Worm (Caenorhabditis elegans) whole organism, L1 larva: ENCODE results near the gene Y32H12A.1.

Experiments
- C34B4.2 ChIP-seq: sonication (generic microtip); optimal IDR thresholded peaks from 2 replicates; lab custom pipeline; 2017; ENCODE audit warnings: mild to moderate bottlenecking, missing genetic modification characterization, missing compliant biosample characterization
- aha-1 ChIP-seq: fragments of 150-350 bp; optimal IDR thresholded peaks from 2 replicates; lab custom pipeline; 2014; ENCODE audit warnings: missing biosample characterization, missing genetic modification characterization
- aly-2 ChIP-seq: fragments of 150-350 bp; optimal IDR thresholded peaks from 2 replicates; lab custom pipeline; 2014; ENCODE audit warnings: missing biosample characterization, missing genetic modification characterization
- ama-1 ChIP-seq: fragments of 150-350 bp; optimal IDR thresholded peaks from 2 replicates; lab custom pipeline; 2014
- ceh-8 ChIP-seq: fragments of 200-800 bp; sonication (Bioruptor generic); optimal IDR thresholded peaks from 2 replicates; lab custom pipeline; 2018; ENCODE audit warnings: mild to moderate bottlenecking, missing genetic modification characterization, moderate library complexity, missing compliant biosample characterization
- ces-1 ChIP-seq: fragments of 150-350 bp; optimal IDR thresholded peaks from 2 replicates; lab custom pipeline; 2014; ENCODE audit warnings: missing biosample characterization, missing genetic modification reagents, missing genetic modification characterization
- efl-1 ChIP-seq, 4 experiments: fragments of 150-350 bp; optimal IDR thresholded peaks in 3 of 4; peaks in 1 of 4; 1 replicate in 1 of 4; 2 replicates in 3 of 4; lab custom pipeline; 2014; ENCODE audit warnings: missing biosample characterization in 2 of 4, missing genetic modification characterization in 2 of 4, missing genetic modification reagents in 2 of 4
- elt-2 ChIP-seq: sonication (generic microtip); optimal IDR thresholded peaks from 2 replicates; lab custom pipeline; 2016; ENCODE audit warnings: missing genetic modification characterization, mild to moderate bottlenecking, inconsistent platforms, missing compliant biosample characterization, missing genetic modification reagents
- elt-3 ChIP-seq, 6 experiments: fragments of 150-350 bp in 1 of 6; sonication (generic microtip); optimal IDR thresholded peaks; 2 replicates each; lab custom pipeline; 2017 to 2018; ENCODE audit warnings: missing biosample characterization in 6 of 6, missing genetic modification characterization in 6 of 6, inconsistent platforms in 1 of 6
- ets-5 ChIP-seq: fragments of 200-800 bp; sonication (Bioruptor generic); IDR thresholded peaks from 2 replicates; pipeline ENCODE4 v1.3.6; 2022; ENCODE audit warnings: missing genetic modification characterization, missing compliant biosample characterization
- fkh-10 ChIP-seq: sonication (generic microtip); optimal IDR thresholded peaks from 2 replicates; lab custom pipeline; 2017; ENCODE audit warnings: missing biosample characterization, missing genetic modification reagents, missing genetic modification characterization
- fkh-4 ChIP-seq: sonication (generic microtip); optimal IDR thresholded peaks from 2 replicates; lab custom pipeline; 2016; ENCODE audit warnings: missing compliant biosample characterization, missing genetic modification characterization, borderline replicate concordance
- fkh-8 ChIP-seq: sonication (generic microtip); optimal IDR thresholded peaks from 2 replicates; lab custom pipeline; 2016; ENCODE audit warnings: mild to moderate bottlenecking, missing genetic modification characterization, missing compliant biosample characterization
- hlh-4 ChIP-seq: sonication (generic microtip); optimal IDR thresholded peaks from 2 replicates; lab custom pipeline; 2016; ENCODE audit warnings: mild to moderate bottlenecking, missing genetic modification characterization, missing compliant biosample characterization
- hpl-2 ChIP-seq: fragments of 150-350 bp; optimal IDR thresholded peaks from 2 replicates; lab custom pipeline; 2014; ENCODE audit warnings: missing biosample characterization, missing genetic modification reagents, missing genetic modification characterization
- lin-14 ChIP-seq: fragments of 200-800 bp; sonication (Bioruptor generic); optimal IDR thresholded peaks from 2 replicates; lab custom pipeline; 2018; ENCODE audit warnings: mild to moderate bottlenecking, missing genetic modification characterization, moderate library complexity, missing compliant biosample characterization
- lin-35 ChIP-seq, 2 experiments: fragments of 150-350 bp; optimal IDR thresholded peaks; 2 replicates each; lab custom pipeline; 2014; ENCODE audit warnings: missing biosample characterization in 2 of 2, missing genetic modification characterization in 2 of 2, missing genetic modification reagents in 2 of 2
- mdl-1 ChIP-seq, 2 experiments: fragments of 150-350 bp; optimal IDR thresholded peaks; 2 replicates each; lab custom pipeline; 2014 to 2017; ENCODE audit warnings: missing biosample characterization in 2 of 2, missing genetic modification characterization in 2 of 2, inconsistent platforms in 1 of 2
- nhr-11 ChIP-seq: fragments of 150-350 bp; optimal IDR thresholded peaks from 2 replicates; lab custom pipeline; 2014; ENCODE audit warnings: missing biosample characterization, missing genetic modification characterization
- nhr-12 ChIP-seq: sonication (generic microtip); optimal IDR thresholded peaks from 2 replicates; lab custom pipeline; 2017; ENCODE audit warnings: missing biosample characterization, missing genetic modification characterization
- nhr-19 ChIP-seq: fragments of 200-800 bp; sonication (Bioruptor generic); conservative IDR thresholded peaks from 2 replicates; pipeline ENCODE4 v1.3.6; 2022; ENCODE audit warnings: missing genetic modification characterization, missing compliant biosample characterization
- nhr-20 ChIP-seq: sonication (generic microtip); optimal IDR thresholded peaks from 2 replicates; lab custom pipeline; 2016; ENCODE audit warnings: mild to moderate bottlenecking, missing genetic modification characterization, missing compliant biosample characterization
- nhr-237 ChIP-seq: fragments of 150-350 bp; optimal IDR thresholded peaks from 2 replicates; lab custom pipeline; 2014; ENCODE audit warnings: missing biosample characterization, missing genetic modification characterization
- nhr-76 ChIP-seq: sonication (generic microtip); optimal IDR thresholded peaks from 2 replicates; lab custom pipeline; 2017; ENCODE audit warnings: missing biosample characterization, missing genetic modification characterization
- nhr-77 ChIP-seq: fragments of 150-350 bp; optimal IDR thresholded peaks from 2 replicates; lab custom pipeline; 2014; ENCODE audit warnings: missing biosample characterization, missing genetic modification characterization
- nhr-84 ChIP-seq: sonication (generic microtip); optimal IDR thresholded peaks from 2 replicates; lab custom pipeline; 2017; ENCODE audit warnings: missing biosample characterization, missing genetic modification characterization
- nhr-85 ChIP-seq: sonication (generic microtip); peaks from one replicate; lab custom pipeline; 2016; ENCODE audit warnings: missing genetic modification characterization, inconsistent platforms, missing compliant biosample characterization
- nhr-90 ChIP-seq: sonication (generic microtip); optimal IDR thresholded peaks from 2 replicates; lab custom pipeline; 2016; ENCODE audit warnings: mild to moderate bottlenecking, missing genetic modification characterization, missing compliant biosample characterization; ENCODE audit not compliant: poor library complexity
- pag-3 ChIP-seq: sonication (generic microtip); optimal IDR thresholded peaks from 2 replicates; lab custom pipeline; 2017; ENCODE audit warnings: missing genetic modification characterization, mild to moderate bottlenecking, missing compliant biosample characterization, antibody characterized with exemption, borderline replicate concordance; ENCODE audit not compliant: insufficient read depth
- rnt-1 ChIP-seq: sonication (generic microtip); optimal IDR thresholded peaks from 2 replicates; lab custom pipeline; 2016; ENCODE audit warnings: mild to moderate bottlenecking, missing genetic modification characterization, moderate library complexity, missing compliant biosample characterization
- snpc-4 ChIP-seq: fragments of 150-350 bp; optimal IDR thresholded peaks from 2 replicates; lab custom pipeline; 2014; ENCODE audit warnings: missing biosample characterization, missing genetic modification characterization
- snu-23 ChIP-seq: sonication (generic microtip); optimal IDR thresholded peaks from 2 replicates; lab custom pipeline; 2016; ENCODE audit warnings: missing genetic modification characterization, missing compliant biosample characterization
- sox-4 ChIP-seq: sonication (generic microtip); optimal IDR thresholded peaks from 2 replicates; lab custom pipeline; 2016; ENCODE audit warnings: missing genetic modification characterization, missing compliant biosample characterization
- sptf-1 ChIP-seq: fragments of 150-350 bp; optimal IDR thresholded peaks from 2 replicates; lab custom pipeline; 2014; ENCODE audit warnings: missing biosample characterization, missing genetic modification characterization
- unc-130 ChIP-seq: fragments of 150-350 bp; optimal IDR thresholded peaks from 2 replicates; lab custom pipeline; 2017; ENCODE audit warnings: missing biosample characterization, missing genetic modification characterization, inconsistent platforms
- unc-30 ChIP-seq: sonication (generic microtip); optimal IDR thresholded peaks from 2 replicates; lab custom pipeline; 2017; ENCODE audit warnings: missing biosample characterization, missing genetic modification characterization
- unc-86 ChIP-seq: sonication (generic microtip); optimal IDR thresholded peaks from 2 replicates; lab custom pipeline; 2016; ENCODE audit warnings: missing genetic modification characterization, missing compliant biosample characterization
- unc-98 ChIP-seq: fragments of 200-800 bp; sonication (Bioruptor generic); IDR thresholded peaks from 2 replicates; pipeline ENCODE4 v1.3.6; 2022; ENCODE audit warnings: missing genetic modification characterization, missing compliant biosample characterization
- xbp-1 ChIP-seq: sonication (generic microtip); optimal IDR thresholded peaks from 2 replicates; lab custom pipeline; 2016; ENCODE audit warnings: missing genetic modification characterization, missing compliant biosample characterization
- zip-4 ChIP-seq: fragments of 200-800 bp; sonication (Bioruptor generic); optimal IDR thresholded peaks from 2 replicates; lab custom pipeline; 2018; ENCODE audit warnings: mild to moderate bottlenecking, missing genetic modification characterization, moderate library complexity, missing compliant biosample characterization

Y32H12A.1 gene

DNA sequence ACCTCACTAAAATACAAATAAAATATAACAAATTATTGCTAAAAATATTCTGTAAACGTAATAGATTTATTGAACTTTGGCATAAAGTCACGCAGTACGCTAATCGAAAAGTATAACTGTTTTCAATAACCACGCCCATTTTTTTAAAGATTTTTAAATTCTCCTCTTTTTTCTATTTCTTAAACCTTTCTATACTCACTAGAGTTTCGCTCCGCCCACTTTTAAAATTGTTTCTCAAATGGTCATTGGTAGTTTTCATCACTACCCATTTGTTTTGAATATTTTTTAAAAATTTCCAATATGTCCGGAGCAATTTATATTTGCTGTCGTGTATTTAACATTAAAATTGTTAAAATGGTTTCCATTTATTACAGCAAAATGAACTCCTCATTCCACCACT lies at the start of gene Y32H12A.1:
Gene Y32H12A.1 (plus strand): TSS at position 301 of the 400 bp plus-strand sequence.
- TF ChIP-seq fkh-4 (no peak), nhr-84 (tag; lab: Kevin White, UChicago) (no peak), hlh-4 (tag; lab: Kevin White, UChicago) (no peak), unc-30 (no peak), nhr-90 (tag; lab: Kevin White, UChicago) (no peak), ces-1 (GFP tag; lab: Kevin White, UChicago) (no peak), fkh-10 (GFP tag; lab: Kevin White, UChicago) (no peak), snu-23 (GFP tag; lab: Kevin White, UChicago) (no peak), unc-130 (no peak), rnt-1 (tag; lab: Kevin White, UChicago) (no peak), nhr-11 (tag; lab: Kevin White, UChicago) (no peak), sox-4 (tag; lab: Kevin White, UChicago) (no peak), nhr-77 (tag; lab: Kevin White, UChicago) (no peak), ets-5 (no peak), nhr-76 (no peak), sptf-1 (tag; lab: Kevin White, UChicago) (no peak), ceh-8 (no peak)

DNA sequence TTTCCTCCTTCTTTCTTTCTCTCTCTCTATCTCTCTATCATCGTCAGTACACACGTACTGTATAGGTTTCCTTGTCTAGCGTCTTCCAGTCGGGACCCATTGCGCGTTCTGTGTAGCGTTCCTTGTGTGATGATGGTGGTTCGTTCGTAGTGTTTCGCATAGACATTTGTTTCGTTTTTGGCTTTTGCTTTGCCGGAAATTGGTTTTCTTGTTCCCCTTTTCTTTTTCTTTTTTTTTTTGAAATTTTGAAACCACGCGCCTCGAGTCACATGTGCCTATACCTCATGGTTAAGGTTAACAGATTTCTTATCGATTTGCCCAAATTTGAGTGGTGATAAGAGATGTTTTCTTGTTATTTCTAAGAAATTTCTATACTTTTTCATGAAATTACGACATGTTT lies 43.4 kb upstream of the Y32H12A.1 start:
- 0 out of 2 replicates have a peak, but pooled peaks have one; percentile 16 for TF ChIP-seq nhr-19
- no peak for TF ChIP-seq pag-3 (tag; lab: Kevin White, UChicago)
- TF ChIP-seq hlh-4 (tag; lab: Kevin White, UChicago) = no peak
- no peak for TF ChIP-seq fkh-8 (tag; lab: Kevin White, UChicago)
- peak in 1 of 2 experiments; percentile 35 for TF ChIP-seq lin-35 (GFP tag; optimal IDR thresholded peaks at IDR 0.05; lab: Kevin White, UChicago)
- no peak for TF ChIP-seq hpl-2
- TF ChIP-seq elt-2 (tag; lab: Kevin White, UChicago) = peak; percentile 27
- TF ChIP-seq nhr-76 = no peak
- TF ChIP-seq nhr-90 (tag; lab: Kevin White, UChicago) = no peak
- no peak for TF ChIP-seq unc-130
- TF ChIP-seq unc-98 (GFP tag; lab: Robert Waterston, UW) = no peak
- no peak for TF ChIP-seq aly-2 (tag; lab: Kevin White, UChicago)
- TF ChIP-seq lin-14 (GFP tag; lab: Kevin White, UChicago) = no peak
- no peak for TF ChIP-seq efl-1 (optimal IDR thresholded peaks at IDR 0.05; lab: Kevin White, UChicago)
- peak in 1 of 2 experiments; percentile 94 for TF ChIP-seq efl-1 (GFP tag; optimal IDR thresholded peaks at IDR 0.05 in 1 of 2; lab: Kevin White, UChicago)
- peak in 1 of 2 experiments; percentile 21 for TF ChIP-seq mdl-1 (tag; optimal IDR thresholded peaks at IDR 0.05; lab: Kevin White, UChicago)

DNA sequence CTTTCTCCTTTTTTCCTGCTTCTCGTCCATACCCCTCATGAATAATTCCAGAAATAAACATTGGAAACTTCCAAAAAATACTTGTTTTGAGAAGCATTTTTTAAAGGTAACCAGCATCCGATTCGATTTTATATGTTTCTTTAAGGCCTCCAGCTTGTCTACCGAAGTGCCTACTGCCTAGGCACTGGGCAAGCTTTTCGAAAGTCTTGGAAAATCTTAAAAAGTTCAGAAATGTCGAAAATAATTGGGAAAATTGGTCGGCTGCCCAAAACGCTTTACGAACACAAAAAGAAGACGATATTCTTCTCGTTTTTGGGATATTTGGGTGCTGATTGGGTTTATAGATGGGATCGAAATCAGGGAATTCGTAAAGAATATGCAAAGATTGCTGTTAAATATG lies 40.3 kb upstream of the Y32H12A.1 start, which contains the start of gene F52C9.3:
Gene F52C9.3 (plus strand): TSS at position 225 of the 400 bp plus-strand sequence.
- TF ChIP-seq ama-1 (peak; percentile 57), efl-1 (optimal IDR thresholded peaks at IDR 0.05; lab: Kevin White, UChicago) (no peak), efl-1 (GFP tag; optimal IDR thresholded peaks at IDR 0.05 in 1 of 2; lab: Kevin White, UChicago) (peak in 1 of 2 experiments; percentile 57), elt-2 (tag; lab: Kevin White, UChicago) (peak; percentile 29), nhr-12 (tag; lab: Kevin White, UChicago) (no peak)

DNA sequence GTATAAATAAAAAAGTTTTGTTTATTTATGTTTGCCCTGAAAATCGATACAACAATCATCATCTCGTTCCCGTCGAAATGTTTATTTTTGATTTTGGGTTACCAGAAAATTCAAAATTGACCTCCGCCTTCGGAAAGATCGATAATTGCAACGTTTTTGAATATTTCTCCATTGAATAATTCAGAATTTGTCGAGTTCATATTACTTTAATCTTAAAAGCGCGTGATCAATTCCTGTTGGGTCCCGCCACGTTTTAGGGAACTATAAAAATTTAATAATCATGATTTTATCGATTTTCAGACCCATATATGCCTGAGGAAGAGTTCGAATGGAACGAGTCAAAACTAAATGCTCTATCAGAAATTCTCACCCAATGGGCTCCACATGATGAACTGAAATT lies 35.7 kb upstream of the Y32H12A.1 start, which contains the start of gene sorf-2:
Gene sorf-2 (plus strand): TSS at position 301 of the 400 bp plus-strand sequence.
- TF ChIP-seq nhr-12 (tag; lab: Kevin White, UChicago) = no peak
- no peak for TF ChIP-seq ama-1
- no peak for TF ChIP-seq unc-86 (tag; lab: Kevin White, UChicago)
- no peak for TF ChIP-seq sox-4 (tag; lab: Kevin White, UChicago)
- no peak for TF ChIP-seq xbp-1 (tag; lab: Kevin White, UChicago)
- TF ChIP-seq fkh-4 = no peak
- TF ChIP-seq nhr-20 (tag; lab: Kevin White, UChicago) = no peak
- TF ChIP-seq elt-3 (tag; optimal IDR thresholded peaks at IDR 0.05; lab: Kevin White, UChicago) = no peak
- no peak for TF ChIP-seq C34B4.2 (tag; lab: Kevin White, UChicago)
- no peak for TF ChIP-seq nhr-90 (tag; lab: Kevin White, UChicago)
- no peak for TF ChIP-seq aha-1 (tag; lab: Kevin White, UChicago)
- no peak for TF ChIP-seq snpc-4 (tag; lab: Kevin White, UChicago)
- no peak for TF ChIP-seq nhr-237 (tag; lab: Kevin White, UChicago)
- no peak for TF ChIP-seq nhr-85 (tag; lab: Kevin White, UChicago)
- TF ChIP-seq zip-4 (GFP tag; lab: Kevin White, UChicago) = no peak
- TF ChIP-seq sptf-1 (tag; lab: Kevin White, UChicago) = no peak
